Fruit fly (Drosophila melanogaster): ENCODE measurements around the gene meigo.
A peak's percentile ranks its signal among the peaks of the same experiment; 100 is the strongest.

meigo gene

DNA sequence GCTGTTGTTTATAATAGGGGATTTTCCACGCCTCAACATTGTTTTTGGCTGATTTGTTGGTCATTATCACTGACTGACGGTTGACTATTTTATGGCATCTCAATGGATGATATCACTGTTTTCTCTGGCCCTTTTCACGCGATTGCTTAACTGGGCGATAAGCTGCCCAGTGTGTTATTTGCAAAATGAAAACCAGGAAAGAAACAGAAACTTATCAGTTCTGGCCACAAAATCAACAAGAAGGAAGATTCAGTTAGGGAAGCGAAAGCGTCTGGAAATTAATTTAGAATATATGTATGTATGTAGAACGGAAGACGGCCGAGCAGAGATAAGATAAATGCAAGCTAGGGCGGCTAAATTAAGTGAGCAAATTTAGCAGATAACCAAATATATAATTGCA, 43.9 kb downstream of the meigo start:
- TF ChIP-seq vri (GFP tag; optimal IDR thresholded peaks at IDR 0.05), result peak; percentile 6
- TF ChIP-seq CG10631 (GFP tag; optimal IDR thresholded peaks at IDR 0.05), result no peak

DNA sequence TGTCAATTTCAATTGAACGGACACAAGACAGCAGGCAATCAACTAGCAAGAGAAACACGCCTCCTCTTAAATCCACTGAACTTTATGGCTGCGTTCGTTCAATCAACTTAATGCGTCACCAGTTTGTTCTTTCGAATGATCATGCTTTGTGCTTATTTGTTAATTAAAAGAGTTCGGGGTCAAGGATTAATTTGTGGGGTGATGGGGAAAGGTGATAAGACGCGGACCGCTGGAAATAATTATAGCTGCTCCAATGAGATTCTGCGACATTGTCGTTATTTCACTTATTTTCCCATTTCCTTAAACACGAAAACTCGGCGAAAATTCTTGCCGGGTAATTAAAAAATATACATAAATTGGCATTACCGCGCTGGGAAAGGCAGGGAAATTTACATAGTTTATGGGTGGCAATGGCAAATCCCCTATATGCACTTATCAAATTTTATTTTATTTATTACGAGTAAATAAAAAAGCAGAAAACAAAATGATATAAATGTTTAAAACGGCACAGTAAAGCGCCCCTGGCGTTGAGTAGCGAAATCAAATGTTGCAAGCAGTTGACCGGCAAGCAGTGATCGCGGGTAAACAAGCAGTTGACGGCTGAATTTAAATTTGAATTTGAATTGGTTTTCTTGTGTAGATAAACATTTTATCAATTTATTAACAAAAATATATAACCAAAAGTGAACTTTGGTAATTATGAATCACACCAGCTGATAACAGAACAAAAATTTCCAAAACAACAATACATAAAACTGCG, 46.5 kb downstream of the meigo start:
- no peak; the same call in 2 of the 3 replicates for TF ChIP-seq CG6163 (GFP tag; IDR thresholded peaks at IDR 0.05)
- TF ChIP-seq cyc (GFP tag; optimal IDR thresholded peaks at IDR 0.05), result peak; percentile 65
- peak; percentile 16 for TF ChIP-seq dsx (GFP tag; optimal IDR thresholded peaks at IDR 0.05; ENCODE audit: poor library complexity, severe bottlenecking)
- TF ChIP-seq acj6 (GFP tag; optimal IDR thresholded peaks at IDR 0.05), result peak; percentile 15
- TF ChIP-seq Gug (GFP tag; IDR thresholded peaks at IDR 0.05), result no peak
- no peak for TF ChIP-seq CG11294 (GFP tag; IDR thresholded peaks at IDR 0.05)
- TF ChIP-seq ss (GFP tag; optimal IDR thresholded peaks at IDR 0.05), result no peak
- TF ChIP-seq lz (GFP tag; optimal IDR thresholded peaks at IDR 0.05), result peak; percentile 50
- no peak for TF ChIP-seq CG9139 (GFP tag; optimal IDR thresholded peaks at IDR 0.05)
- peak; percentile 10 for TF ChIP-seq vri (GFP tag; optimal IDR thresholded peaks at IDR 0.05)
- TF ChIP-seq CG6792 (GFP tag; optimal IDR thresholded peaks at IDR 0.05), result peak; percentile 15
- TF ChIP-seq Hr39 (GFP tag; optimal IDR thresholded peaks at IDR 0.05), result peak; percentile 54
- TF ChIP-seq fkh (GFP tag; optimal IDR thresholded peaks at IDR 0.05), result peak; percentile 82
- no peak for TF ChIP-seq eg (GFP tag; IDR thresholded peaks at IDR 0.05)
- TF ChIP-seq spab (GFP tag; optimal IDR thresholded peaks at IDR 0.05), result no peak
- peak; percentile 28 for TF ChIP-seq Eip75B (GFP tag; optimal IDR thresholded peaks at IDR 0.05)
- no peak for TF ChIP-seq net (GFP tag; optimal IDR thresholded peaks at IDR 0.05)
- peak; percentile 3 for TF ChIP-seq CG11762 (GFP tag; optimal IDR thresholded peaks at IDR 0.05; ENCODE audit: insufficient read depth)
- peak; percentile 50 for TF ChIP-seq topi (GFP tag; optimal IDR thresholded peaks at IDR 0.05)
- no peak for TF ChIP-seq Hr38 (GFP tag; optimal IDR thresholded peaks at IDR 0.05)
- peak; percentile 3 for TF ChIP-seq Smox (GFP tag; optimal IDR thresholded peaks at IDR 0.05)
- no peak for TF ChIP-seq CG6276 (GFP tag; optimal IDR thresholded peaks at IDR 0.05)
- no peak for TF ChIP-seq CG15336 (GFP tag; IDR thresholded peaks at IDR 0.05)
- peak; percentile 67 for TF ChIP-seq Eip78C (GFP tag)
- TF ChIP-seq CG3032 (tag; optimal IDR thresholded peaks at IDR 0.05), result peak; percentile 50
- TF ChIP-seq CG11902 (GFP tag; optimal IDR thresholded peaks at IDR 0.05), result no peak
- no peak for TF ChIP-seq achi (GFP tag; optimal IDR thresholded peaks at IDR 0.05)
- peak in 1 of 2 experiments; percentile 34 for TF ChIP-seq salr (GFP tag; optimal IDR thresholded peaks at IDR 0.05)
- peak; percentile 57 for TF ChIP-seq Met (GFP tag; optimal IDR thresholded peaks at IDR 0.05)
- no peak for TF ChIP-seq CG16779 (tag; optimal IDR thresholded peaks at IDR 0.05)
- TF ChIP-seq Sox102F (GFP tag; optimal IDR thresholded peaks at IDR 0.05), result no peak
- TF ChIP-seq CG34406 (GFP tag; optimal IDR thresholded peaks at IDR 0.05), result peak; percentile 6
- TF ChIP-seq Lpt (GFP tag; optimal IDR thresholded peaks at IDR 0.05), result no peak
- peak; percentile 80 for TF ChIP-seq svp (GFP tag)
- TF ChIP-seq CG10669 (GFP tag; optimal IDR thresholded peaks at IDR 0.05), result peak; percentile 12
- TF ChIP-seq Blimp-1 (GFP tag; optimal IDR thresholded peaks at IDR 0.05), result no peak
- TF ChIP-seq dac (GFP tag; optimal IDR thresholded peaks at IDR 0.05), result peak; percentile 56
- TF ChIP-seq CG4318 (GFP tag; optimal IDR thresholded peaks at IDR 0.05), result no peak
- TF ChIP-seq pdm3 (GFP tag; optimal IDR thresholded peaks at IDR 0.05), result peak; percentile 57
- no peak for TF ChIP-seq Sox15 (GFP tag; optimal IDR thresholded peaks at IDR 0.05)
- TF ChIP-seq CG6854 (GFP tag; optimal IDR thresholded peaks at IDR 0.05), result no peak
- TF ChIP-seq CG7368 (GFP tag; optimal IDR thresholded peaks at IDR 0.05), result no peak
- TF ChIP-seq Ets96B (tag; optimal IDR thresholded peaks at IDR 0.05), result peak; percentile 10
- TF ChIP-seq CG32006 (GFP tag; optimal IDR thresholded peaks at IDR 0.05), result peak; percentile 36
- TF ChIP-seq CG10631 (GFP tag; optimal IDR thresholded peaks at IDR 0.05), result no peak
- TF ChIP-seq CG8119 (GFP tag; IDR thresholded peaks at IDR 0.05), result no peak
- peak; percentile 55 for TF ChIP-seq OdsH (GFP tag; optimal IDR thresholded peaks at IDR 0.05)
- peak; percentile 16 for TF ChIP-seq CG8319 (GFP tag; optimal IDR thresholded peaks at IDR 0.05)
- TF ChIP-seq CG31627 (GFP tag; optimal IDR thresholded peaks at IDR 0.05), result peak; percentile 60

Data from whole organism, prepupa.